Worm (Caenorhabditis elegans) whole organism, young adult: Measurements from ENCODE around the gene M01F1.9.

Experiments
- F22D6.2 ChIP-seq: sonication (generic microtip); optimal IDR thresholded peaks from 2 replicates; lab custom pipeline; 2016; ENCODE audit warnings: mild to moderate bottlenecking, missing genetic modification characterization, missing compliant biosample characterization
- F52B5.7 ChIP-seq: sonication (generic microtip); optimal IDR thresholded peaks from 2 replicates; lab custom pipeline; 2016; ENCODE audit warnings: mild to moderate bottlenecking, missing genetic modification characterization, missing compliant biosample characterization
- F57C9.4 ChIP-seq: sonication (generic microtip); optimal IDR thresholded peaks from 2 replicates; lab custom pipeline; 2017; ENCODE audit warnings: mild to moderate bottlenecking, missing genetic modification characterization, missing compliant biosample characterization
- K11D2.4 ChIP-seq: fragments of 200-800 bp; sonication (Bioruptor generic); IDR thresholded peaks from 2 replicates; pipeline ENCODE4 v1.3.6; 2022; ENCODE audit warnings: missing genetic modification reagents, missing genetic modification characterization, missing compliant biosample characterization
- Y53F4B.3 ChIP-seq: fragments of 200-800 bp; sonication (Bioruptor generic); IDR thresholded peaks from 2 replicates; pipeline ENCODE4 v1.3.6; 2022; ENCODE audit warnings: missing genetic modification reagents, missing genetic modification characterization, missing compliant biosample characterization
- Y56A3A.18 ChIP-seq: fragments of 200-800 bp; sonication (Bioruptor generic); IDR thresholded peaks from 2 replicates; pipeline ENCODE4 v1.3.6; 2022; ENCODE audit warnings: missing genetic modification reagents, missing genetic modification characterization, missing compliant biosample characterization
- athp-1 ChIP-seq: sonication (generic microtip); optimal IDR thresholded peaks from 2 replicates; lab custom pipeline; 2017; ENCODE audit warnings: mild to moderate bottlenecking, missing genetic modification characterization, missing compliant biosample characterization
- attf-5 ChIP-seq: fragments of 200-800 bp; sonication (Bioruptor generic); optimal IDR thresholded peaks from 2 replicates; lab custom pipeline; 2018; ENCODE audit warnings: mild to moderate bottlenecking, missing genetic modification characterization, missing compliant biosample characterization
- bed-2 ChIP-seq: fragments of 200-800 bp; sonication (Bioruptor generic); IDR thresholded peaks from 2 replicates; pipeline ENCODE4 v1.3.6; 2022; ENCODE audit warnings: missing genetic modification reagents, missing genetic modification characterization, missing compliant biosample characterization
- ccch-3 ChIP-seq: fragments of 200-800 bp; sonication (Bioruptor generic); optimal IDR thresholded peaks from 2 replicates; lab custom pipeline; 2018; ENCODE audit warnings: mild to moderate bottlenecking, missing genetic modification characterization, missing compliant biosample characterization
- ceh-100 ChIP-seq: fragments of 200-800 bp; sonication (Bioruptor generic); IDR thresholded peaks from 2 replicates; pipeline ENCODE4 v1.3.6; 2022; ENCODE audit warnings: missing genetic modification reagents, missing genetic modification characterization, missing compliant biosample characterization
- ceh-79 ChIP-seq: sonication (generic microtip); optimal IDR thresholded peaks from 2 replicates; lab custom pipeline; 2017; ENCODE audit warnings: mild to moderate bottlenecking, missing genetic modification characterization, missing compliant biosample characterization
- dox-1 ChIP-seq: fragments of 200-800 bp; sonication (Bioruptor generic); IDR thresholded peaks from 2 replicates; pipeline ENCODE4 v1.3.6; 2022; ENCODE audit warnings: missing genetic modification reagents, missing genetic modification characterization, missing compliant biosample characterization
- egl-18 ChIP-seq: fragments of 200-800 bp; sonication (Bioruptor generic); IDR thresholded peaks from 2 replicates; pipeline ENCODE4 v1.3.6; 2022; ENCODE audit warnings: missing genetic modification reagents, missing genetic modification characterization, missing compliant biosample characterization
- ekl-4 ChIP-seq: fragments of 200-800 bp; sonication (Bioruptor generic); IDR thresholded peaks from 2 replicates; pipeline ENCODE4 v1.3.6; 2022; ENCODE audit warnings: missing genetic modification reagents, missing genetic modification characterization, missing compliant biosample characterization
- ets-4 ChIP-seq: fragments of 200-800 bp; sonication (Bioruptor generic); optimal IDR thresholded peaks from 2 replicates; lab custom pipeline; 2018; ENCODE audit warnings: mild to moderate bottlenecking, missing genetic modification characterization, missing compliant biosample characterization
- gei-17 ChIP-seq: fragments of 200-800 bp; sonication (Bioruptor generic); optimal IDR thresholded peaks from 2 replicates; lab custom pipeline; 2018; ENCODE audit warnings: mild to moderate bottlenecking, missing genetic modification characterization, missing compliant biosample characterization
- let-607 ChIP-seq, 2 experiments: fragments of 200-800 bp in 1 of 2; sonication (Bioruptor generic) in 1 of 2; sonication (generic microtip) in 1 of 2; optimal IDR thresholded peaks; 2 replicates each; lab custom pipeline; 2016 to 2018; ENCODE audit warnings: mild to moderate bottlenecking in 2 of 2, missing compliant biosample characterization in 2 of 2, missing genetic modification characterization in 2 of 2, moderate library complexity in 2 of 2, missing genotype in 1 of 2
- lin-35 ChIP-seq, 3 experiments: fragments of 150-350 bp in 2 of 3; sonication (generic microtip) in 1 of 3; optimal IDR thresholded peaks; 2 replicates each; lab custom pipeline; 2014 to 2018; ENCODE audit warnings: missing biosample characterization in 3 of 3, missing genetic modification characterization in 3 of 3, missing genetic modification reagents in 3 of 3
- lir-1 ChIP-seq: fragments of 200-800 bp; sonication (Bioruptor generic); conservative IDR thresholded peaks from 2 replicates; pipeline ENCODE4 v1.3.6; 2022; ENCODE audit warnings: missing genetic modification reagents, missing genetic modification characterization, missing compliant biosample characterization
- mes-4 ChIP-seq: sonication (generic microtip); optimal IDR thresholded peaks from 2 replicates; lab custom pipeline; 2016; ENCODE audit warnings: missing genotype, missing genetic modification characterization, missing compliant biosample characterization
- nfya-1 ChIP-seq: sonication (generic microtip); optimal IDR thresholded peaks from 2 replicates; lab custom pipeline; 2017; ENCODE audit warnings: antibody characterized with exemption, missing compliant biosample characterization, missing genetic modification characterization, borderline replicate concordance; ENCODE audit not compliant: insufficient read depth
- nfyb-1 ChIP-seq: fragments of 200-800 bp; sonication (Bioruptor generic); IDR thresholded peaks from 2 replicates; pipeline ENCODE4 v1.3.6; 2022; ENCODE audit warnings: missing genetic modification reagents, missing genetic modification characterization, missing compliant biosample characterization
- nhr-120 ChIP-seq: fragments of 200-800 bp; sonication (Bioruptor generic); IDR thresholded peaks from 2 replicates; pipeline ENCODE4 v1.3.6; 2022; ENCODE audit warnings: missing genetic modification characterization, missing compliant biosample characterization
- nhr-80 ChIP-seq: sonication (generic microtip); optimal IDR thresholded peaks from 2 replicates; lab custom pipeline; 2016; ENCODE audit warnings: missing genetic modification characterization, missing compliant biosample characterization
- nhr-90 ChIP-seq: sonication (generic microtip); optimal IDR thresholded peaks from 2 replicates; lab custom pipeline; 2016; ENCODE audit warnings: missing genotype, mild to moderate bottlenecking, missing genetic modification characterization, missing compliant biosample characterization
- pbrm-1 ChIP-seq: fragments of 200-800 bp; sonication (Bioruptor generic); IDR thresholded peaks from 2 replicates; pipeline ENCODE4 v1.3.6; 2022; ENCODE audit warnings: missing genetic modification reagents, missing genetic modification characterization, missing compliant biosample characterization
- repo-1 ChIP-seq: sonication (generic microtip); optimal IDR thresholded peaks from 2 replicates; lab custom pipeline; 2017; ENCODE audit warnings: mild to moderate bottlenecking, missing genetic modification characterization, missing compliant biosample characterization
- rpc-1 ChIP-seq, 2 experiments: fragments of 150-350 bp in 1 of 2; sonication (generic microtip) in 1 of 2; optimal IDR thresholded peaks; 2 replicates each; lab custom pipeline; 2014 to 2018; ENCODE audit warnings: missing biosample characterization in 1 of 2, missing genetic modification characterization in 1 of 2, missing genetic modification reagents in 1 of 2, missing genotype in 1 of 2
- sdz-38 ChIP-seq: sonication (generic microtip); optimal IDR thresholded peaks from 2 replicates; lab custom pipeline; 2016; ENCODE audit warnings: missing genotype, missing genetic modification characterization, missing compliant biosample characterization
- sea-2 ChIP-seq: fragments of 200-800 bp; sonication (Bioruptor generic); IDR thresholded peaks from 2 replicates; pipeline ENCODE4 v1.3.6; 2022; ENCODE audit warnings: missing genetic modification characterization, missing compliant biosample characterization
- snpc-1.1 ChIP-seq: sonication (generic microtip); optimal IDR thresholded peaks from 2 replicates; lab custom pipeline; 2017; ENCODE audit warnings: missing genetic modification characterization, mild to moderate bottlenecking, missing compliant biosample characterization, antibody characterized with exemption, moderate library complexity, missing genotype, missing genetic modification reagents; ENCODE audit not compliant: insufficient read depth
- snpc-1.3 ChIP-seq: sonication (generic microtip); optimal IDR thresholded peaks from 2 replicates; lab custom pipeline; 2017; ENCODE audit warnings: missing genetic modification characterization, mild to moderate bottlenecking, missing compliant biosample characterization, antibody characterized with exemption, moderate library complexity, missing genotype, missing genetic modification reagents; ENCODE audit not compliant: insufficient read depth
- snpc-3.4 ChIP-seq: sonication (generic microtip); optimal IDR thresholded peaks from 2 replicates; lab custom pipeline; 2017; ENCODE audit warnings: missing genetic modification characterization, mild to moderate bottlenecking, missing compliant biosample characterization, antibody characterized with exemption, moderate library complexity, missing genotype, missing genetic modification reagents
- somi-1 ChIP-seq: fragments of 200-800 bp; sonication (Bioruptor generic); optimal IDR thresholded peaks from 2 replicates; lab custom pipeline; 2018; ENCODE audit warnings: mild to moderate bottlenecking, missing genetic modification characterization, missing compliant biosample characterization
- unc-130 ChIP-seq: sonication (generic microtip); optimal IDR thresholded peaks from 2 replicates; lab custom pipeline; 2016; ENCODE audit warnings: missing genetic modification reagents, missing genetic modification characterization, missing compliant biosample characterization
- ztf-18 ChIP-seq: sonication (generic microtip); optimal IDR thresholded peaks from 2 replicates; lab custom pipeline; 2016; ENCODE audit warnings: missing genotype, mild to moderate bottlenecking, missing genetic modification characterization, missing compliant biosample characterization
- ztf-26 ChIP-seq: sonication (generic microtip); optimal IDR thresholded peaks from 2 replicates; lab custom pipeline; 2017; ENCODE audit warnings: missing genetic modification characterization, missing compliant biosample characterization

M01F1.9 gene

ce11 chrIII:3478795-3479398 lies 20.0 kb downstream of the M01F1.9 start:
- TF ChIP-seq lir-1 (GFP tag; lab: Robert Waterston, UW) (no peak), ceh-79 (tag; lab: Kevin White, UChicago) (no peak), athp-1 (tag; lab: Kevin White, UChicago) (no peak), somi-1 (GFP tag; lab: Kevin White, UChicago) (no peak), nfyb-1 (0 out of 2 replicates have a peak, but pooled peaks have one; percentile 35), let-607 (tag; optimal IDR thresholded peaks at IDR 0.05; lab: Kevin White, UChicago) (no peak)
- TF ChIP-seq, all 124 proteins: peak for 1

DNA sequence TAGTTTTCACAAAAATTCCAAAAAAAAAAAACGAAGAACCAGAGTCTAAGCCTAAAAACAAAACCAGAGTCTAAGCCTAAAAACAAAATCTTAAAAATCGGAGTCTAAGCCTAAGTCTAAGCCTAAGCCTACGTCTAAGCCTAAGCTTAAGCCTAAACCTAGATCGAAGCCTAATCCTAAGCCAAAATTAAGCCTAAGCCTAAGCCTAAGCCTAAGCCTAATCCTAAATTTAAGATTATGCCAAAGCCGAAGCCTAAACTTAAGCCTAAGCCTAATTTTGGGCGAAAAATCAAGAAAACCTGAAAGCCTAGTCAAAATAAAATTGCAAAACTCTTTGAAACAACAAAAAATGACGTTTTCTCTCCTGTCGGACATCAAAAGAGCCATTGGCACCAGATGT lies 21.5 kb downstream of the M01F1.9 start:
- TF ChIP-seq nhr-80 (tag; lab: Kevin White, UChicago): no peak
- no peak for TF ChIP-seq F57C9.4
- no peak for TF ChIP-seq sea-2
- no peak for TF ChIP-seq ztf-18
- TF ChIP-seq nhr-120 (GFP tag; lab: Robert Waterston, UW): no peak

DNA sequence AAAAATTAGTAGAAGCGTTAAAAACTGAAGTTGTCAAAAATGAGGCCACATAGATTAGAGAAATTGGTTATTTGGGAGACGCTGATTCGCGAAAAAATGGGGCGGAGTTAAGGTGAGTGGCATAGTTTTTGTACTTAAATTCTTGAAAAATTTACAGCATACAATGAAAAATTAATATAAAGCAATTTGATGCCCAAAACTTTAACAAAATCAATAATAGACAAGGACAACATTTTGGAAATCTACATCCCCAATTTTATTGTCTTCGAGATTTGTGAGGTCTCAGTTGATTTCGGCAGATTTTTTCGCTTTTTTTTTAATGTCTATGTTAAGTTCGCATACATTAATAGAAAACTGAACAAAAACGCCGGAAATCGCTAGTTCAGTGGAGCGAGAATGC lies 22.6 kb downstream of the M01F1.9 start:
- TF ChIP-seq ztf-26 (tag; lab: Kevin White, UChicago) (no peak), unc-130 (peak; percentile 7), rpc-1 (optimal IDR thresholded peaks at IDR 0.05; lab: Kevin White, UChicago) (no peak), rpc-1 (tag; optimal IDR thresholded peaks at IDR 0.05; lab: Kevin White, UChicago) (no peak), ceh-100 (GFP tag; lab: Robert Waterston, UW) (peak; percentile 86), bed-2 (GFP tag; lab: Robert Waterston, UW) (0 out of 2 replicates have a peak, but pooled peaks have one; percentile 8), ccch-3 (peak; percentile 5)

DNA sequence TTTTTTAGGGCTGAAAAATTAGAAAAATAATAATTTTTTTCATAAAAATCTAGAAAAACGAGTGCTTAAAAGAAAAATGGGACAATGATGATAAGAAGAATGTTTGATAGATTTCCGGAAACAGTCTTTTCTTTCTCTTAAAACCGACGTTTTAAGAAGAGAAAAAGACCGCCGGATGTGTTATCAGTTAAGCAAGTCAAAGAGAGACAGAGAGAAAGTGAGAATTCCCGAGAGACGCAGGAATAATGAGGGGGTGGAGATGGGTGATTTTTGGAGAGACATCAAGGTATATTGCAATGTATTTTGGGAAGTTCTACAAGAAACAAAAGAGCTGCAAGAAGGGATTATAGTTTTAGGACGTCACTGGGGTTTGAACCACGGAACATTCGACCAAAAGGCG lies 23.4 kb downstream of the M01F1.9 start, which contains the start of gene C34C12.9:
TSS of gene C34C12.9 (minus strand) at position 16 of the 400 bp plus-strand sequence.
- TF ChIP-seq nhr-80 (tag; lab: Kevin White, UChicago): peak; percentile 54
- TF ChIP-seq Y56A3A.18 (GFP tag; lab: Robert Waterston, UW): 0 out of 2 replicates have a peak, but pooled peaks have one; percentile 36
- no peak for TF ChIP-seq repo-1 (tag; lab: Kevin White, UChicago)
- TF ChIP-seq sdz-38 (tag; lab: Kevin White, UChicago): no peak
- TF ChIP-seq nfya-1 (tag; lab: Kevin White, UChicago): no peak
- peak; percentile 20; the same call in 1 of the 2 replicates for TF ChIP-seq dox-1 (GFP tag; lab: Robert Waterston, UW)
- TF ChIP-seq ceh-100 (GFP tag; lab: Robert Waterston, UW): no peak

DNA sequence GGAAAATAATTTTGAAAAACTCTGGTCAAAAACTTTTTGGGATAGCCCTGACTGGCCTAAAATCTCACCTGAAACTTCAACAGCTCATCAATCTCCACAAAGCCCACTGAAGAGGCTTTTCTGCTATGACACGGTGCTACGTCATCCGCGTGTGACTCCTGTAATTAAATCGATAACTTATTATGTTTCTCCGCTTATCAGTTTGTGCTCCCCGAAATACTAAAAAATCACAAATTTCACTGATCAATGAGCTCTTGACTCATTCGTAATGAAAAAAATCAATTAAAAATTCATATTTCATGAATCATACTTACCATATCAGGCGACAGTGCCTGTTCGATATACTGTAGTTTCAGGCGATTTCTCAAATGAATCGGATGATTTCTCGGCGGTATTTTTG lies 23.8 kb downstream of the M01F1.9 start:
- TF ChIP-seq nhr-90 (tag; lab: Kevin White, UChicago): no peak
- no peak for TF ChIP-seq ekl-4
- no peak for TF ChIP-seq lin-35 (GFP tag; optimal IDR thresholded peaks at IDR 0.05; lab: Kevin White, UChicago)
- no peak for TF ChIP-seq K11D2.4 (GFP tag; lab: Robert Waterston, UW)
- TF ChIP-seq gei-17 (GFP tag; lab: Kevin White, UChicago): no peak
- no peak for TF ChIP-seq ztf-18
- TF ChIP-seq, all 124 proteins: peak for 0

ce11 chrIII:3471403-3472053 lies 27.3 kb downstream of the M01F1.9 start, which contains the start of gene rsu-1:
Gene rsu-1 (plus strand): TSS chrIII:3472003.
- TF ChIP-seq snpc-3.4 (tag; lab: Kevin White, UChicago): peak; percentile 25
- TF ChIP-seq attf-5 (GFP tag; lab: Kevin White, UChicago): peak; percentile 31
- TF ChIP-seq snpc-1.1: no peak
- no peak for TF ChIP-seq ztf-18
- TF ChIP-seq egl-18: no peak
- TF ChIP-seq Y53F4B.3: no peak
- TF ChIP-seq ets-4 (GFP tag; lab: Kevin White, UChicago): no peak
- no peak for TF ChIP-seq F52B5.7 (tag; lab: Kevin White, UChicago)
- TF ChIP-seq snpc-1.3 (tag; lab: Kevin White, UChicago): no peak
- no peak for TF ChIP-seq pbrm-1 (GFP tag; lab: Robert Waterston, UW)
- no peak for TF ChIP-seq F22D6.2 (tag; lab: Kevin White, UChicago)
- TF ChIP-seq mes-4 (tag; lab: Kevin White, UChicago): no peak
- no peak for TF ChIP-seq K11D2.4 (GFP tag; lab: Robert Waterston, UW)
